Fruit fly (Drosophila melanogaster) whole organism, embryonic: ENCODE measurements around the gene CG43679.

ENCODE experiments used
- Adf1 ChIP-seq: fragments of 200-800 bp; sonication (Bioruptor generic); IDR thresholded peaks from 2 replicates; pipeline ENCODE4 v1.3.6; 2022; ENCODE audit warnings: missing biosample characterization, missing genetic modification characterization
- B-H1 ChIP-seq: fragments of 200-800 bp; sonication (Bioruptor generic); IDR thresholded peaks from 3 replicates; pipeline ENCODE4 v1.3.6; 2022; ENCODE audit warnings: missing biosample characterization, missing genetic modification characterization
- Blimp-1 ChIP-seq: fragments of 200-800 bp; sonication (Bioruptor generic); optimal IDR thresholded peaks from 3 replicates; lab custom pipeline; 2018; ENCODE audit warnings: missing biosample characterization, missing genetic modification characterization, mild to moderate bottlenecking, moderate library complexity, missing genetic modification reagents
- BtbVII ChIP-seq: fragments of 200-800 bp; sonication (Bioruptor generic); optimal IDR thresholded peaks from 3 replicates; lab custom pipeline; 2017; ENCODE audit warnings: missing biosample characterization, mild to moderate bottlenecking, missing genetic modification characterization
- CG10462 ChIP-seq: fragments of 200-800 bp; sonication (Bioruptor generic); optimal IDR thresholded peaks from 2 replicates; lab custom pipeline; 2016; ENCODE audit warnings: missing biosample characterization, missing genetic modification characterization
- CG11723 ChIP-seq: fragments of 200-800 bp; sonication (Bioruptor generic); optimal IDR thresholded peaks from 2 replicates; lab custom pipeline; 2017; ENCODE audit warnings: missing biosample characterization, mild to moderate bottlenecking, missing genetic modification characterization
- CG12659 ChIP-seq: fragments of 200-800 bp; sonication (Bioruptor generic); optimal IDR thresholded peaks from 3 replicates; lab custom pipeline; 2017; ENCODE audit warnings: mild to moderate bottlenecking, missing biosample characterization, missing genetic modification reagents, missing genetic modification characterization
- CG15479 ChIP-seq: fragments of 200-800 bp; sonication (Bioruptor generic); optimal IDR thresholded peaks from 3 replicates; lab custom pipeline; 2019; ENCODE audit warnings: missing biosample characterization, mild to moderate bottlenecking, missing genetic modification characterization, moderate library complexity
- CG17912 ChIP-seq: fragments of 200-800 bp; sonication (Bioruptor generic); optimal IDR thresholded peaks from 2 replicates; lab custom pipeline; 2018; ENCODE audit warnings: missing biosample characterization, mild to moderate bottlenecking, missing genetic modification characterization
- CG1792 ChIP-seq: fragments of 200-800 bp; sonication (Bioruptor generic); optimal IDR thresholded peaks from 2 replicates; lab custom pipeline; 2016; ENCODE audit warnings: missing biosample characterization, missing genetic modification characterization
- CG18262 ChIP-seq: fragments of 200-800 bp; optimal IDR thresholded peaks from 3 replicates; lab custom pipeline; 2019; ENCODE audit warnings: missing biosample characterization, mild to moderate bottlenecking, missing genetic modification characterization, moderate library complexity
- CG18476 ChIP-seq: fragments of 200-800 bp; sonication (Bioruptor generic); optimal IDR thresholded peaks from 2 replicates; lab custom pipeline; 2016; ENCODE audit warnings: missing biosample characterization, mild to moderate bottlenecking, missing genetic modification characterization
- CG18599 ChIP-seq: fragments of 200-800 bp; sonication (Bioruptor generic); optimal IDR thresholded peaks from 3 replicates; lab custom pipeline; 2017; ENCODE audit warnings: missing biosample characterization, missing genetic modification characterization, mild to moderate bottlenecking, moderate library complexity, missing genetic modification reagents
- CG18619 ChIP-seq: fragments of 200-800 bp; sonication (Bioruptor generic); optimal IDR thresholded peaks from 3 replicates; lab custom pipeline; 2017; ENCODE audit warnings: missing biosample characterization, mild to moderate bottlenecking, missing genetic modification characterization
- CG4360 ChIP-seq: fragments of 200-800 bp; sonication (Bioruptor generic); IDR thresholded peaks from 2 replicates; pipeline ENCODE4 v1.3.6; 2022; ENCODE audit warnings: missing biosample characterization, missing genetic modification characterization
- CG6175 ChIP-seq: fragments of 200-800 bp; sonication (Bioruptor generic); IDR thresholded peaks from 3 replicates; pipeline ENCODE4 v1.3.6; 2022; ENCODE audit warnings: missing biosample characterization, missing genetic modification characterization
- CG6765 ChIP-seq: fragments of 200-800 bp; sonication (Bioruptor generic); optimal IDR thresholded peaks from 3 replicates; lab custom pipeline; 2017; ENCODE audit warnings: missing biosample characterization, mild to moderate bottlenecking, missing genetic modification characterization
- CG7963 ChIP-seq: fragments of 200-800 bp; sonication (Bioruptor generic); IDR thresholded peaks from 3 replicates; pipeline ENCODE4 v1.3.6; 2022; ENCODE audit warnings: missing biosample characterization, missing genetic modification characterization; ENCODE audit not compliant: partially characterized antibody
- CG8765 ChIP-seq: fragments of 200-800 bp; sonication (Bioruptor generic); IDR thresholded peaks from 2 replicates; pipeline ENCODE4 v1.3.6; 2022; ENCODE audit warnings: missing biosample characterization, missing genetic modification characterization
- CG9727 ChIP-seq: fragments of 200-800 bp; sonication (Bioruptor generic); optimal IDR thresholded peaks from 3 replicates; lab custom pipeline; 2017; ENCODE audit warnings: missing biosample characterization, mild to moderate bottlenecking, missing genetic modification characterization
- D ChIP-seq, 2 experiments: fragments of 200-800 bp in 1 of 2; fragments of >200 bp in 1 of 2; sonication (Bioruptor generic) in 1 of 2; optimal IDR thresholded peaks; 2 replicates in 1 of 2; 3 replicates in 1 of 2; lab custom pipeline; 2017; ENCODE audit warnings: mild to moderate bottlenecking in 1 of 2, missing biosample characterization in 1 of 2, missing genetic modification characterization in 1 of 2, missing genetic modification reagents in 1 of 2
- Deaf1 ChIP-seq: fragments of 200-800 bp; optimal IDR thresholded peaks from 3 replicates; lab custom pipeline; 2019; ENCODE audit warnings: missing biosample characterization, mild to moderate bottlenecking, missing genetic modification characterization, moderate library complexity
- Dll ChIP-seq: fragments of 200-800 bp; sonication (Bioruptor generic); IDR thresholded peaks from 4 replicates; pipeline ENCODE4 v1.3.6; 2022; ENCODE audit warnings: missing biosample characterization, missing genetic modification characterization; ENCODE audit not compliant: partially characterized antibody
- Hey ChIP-seq: fragments of 200-800 bp; sonication (Bioruptor generic); optimal IDR thresholded peaks from 3 replicates; lab custom pipeline; 2018; ENCODE audit warnings: missing biosample characterization, mild to moderate bottlenecking, missing genetic modification characterization
- HmgZ ChIP-seq: fragments of 200-800 bp; sonication (Bioruptor generic); optimal IDR thresholded peaks from 2 replicates; lab custom pipeline; 2018; ENCODE audit warnings: missing biosample characterization, mild to moderate bottlenecking, missing genetic modification characterization
- ato ChIP-seq: fragments of 200-800 bp; sonication (Bioruptor generic); IDR thresholded peaks from 2 replicates; pipeline ENCODE4 v1.3.6; 2022; ENCODE audit warnings: missing biosample characterization, missing genetic modification characterization; ENCODE audit not compliant: partially characterized antibody
- bigmax ChIP-seq: fragments of 200-800 bp; sonication (Bioruptor generic); optimal IDR thresholded peaks from 2 replicates; lab custom pipeline; 2018; ENCODE audit warnings: missing biosample characterization, mild to moderate bottlenecking, missing genetic modification characterization
- cg ChIP-seq: fragments of 200-800 bp; sonication (Bioruptor generic); optimal IDR thresholded peaks from 3 replicates; lab custom pipeline; 2019; ENCODE audit warnings: missing biosample characterization, mild to moderate bottlenecking, missing genetic modification characterization, moderate library complexity
- chinmo ChIP-seq: fragments of 200-800 bp; sonication (Bioruptor generic); IDR thresholded peaks from 4 replicates; pipeline ENCODE4 v1.3.6; 2022; ENCODE audit warnings: missing biosample characterization, missing genetic modification characterization; ENCODE audit not compliant: partially characterized antibody
- crc ChIP-seq: fragments of 200-800 bp; sonication (Bioruptor generic); optimal IDR thresholded peaks from 2 replicates; lab custom pipeline; 2016; ENCODE audit warnings: missing biosample characterization, missing genetic modification characterization
- danr ChIP-seq: fragments of 200-800 bp; sonication (Bioruptor generic); IDR thresholded peaks from 2 replicates; pipeline ENCODE4 v1.3.6; 2022; ENCODE audit warnings: missing biosample characterization, missing genetic modification characterization
- fd102C ChIP-seq: fragments of 200-800 bp; sonication (Bioruptor generic); optimal IDR thresholded peaks from 2 replicates; lab custom pipeline; 2018; ENCODE audit warnings: missing biosample characterization, mild to moderate bottlenecking, missing genetic modification characterization, moderate library complexity
- grn ChIP-seq: fragments of 200-800 bp; sonication (Bioruptor generic); optimal IDR thresholded peaks from 3 replicates; lab custom pipeline; 2017; ENCODE audit warnings: missing biosample characterization, missing genetic modification characterization
- jumu ChIP-seq: fragments of 200-800 bp; sonication (Bioruptor generic); optimal IDR thresholded peaks from 3 replicates; lab custom pipeline; 2016; ENCODE audit warnings: missing biosample characterization, missing genetic modification characterization
- klu ChIP-seq: fragments of 200-800 bp; sonication (Bioruptor generic); IDR thresholded peaks from 2 replicates; pipeline ENCODE4 v1.3.6; 2022; ENCODE audit warnings: missing biosample characterization, missing genetic modification characterization
- luna ChIP-seq: fragments of 200-800 bp; sonication (Bioruptor generic); optimal IDR thresholded peaks from 2 replicates; lab custom pipeline; 2016; ENCODE audit warnings: missing biosample characterization, missing genetic modification characterization
- oc ChIP-seq: fragments of 200-800 bp; sonication (Bioruptor generic); optimal IDR thresholded peaks from 2 replicates; lab custom pipeline; 2018; ENCODE audit warnings: missing biosample characterization, mild to moderate bottlenecking, missing genetic modification characterization, moderate library complexity
- ranshi ChIP-seq: fragments of 200-800 bp; sonication (Bioruptor generic); IDR thresholded peaks from 2 replicates; pipeline ENCODE4 v1.3.6; 2022; ENCODE audit warnings: missing biosample characterization, missing genetic modification characterization
- row ChIP-seq: fragments of 200-800 bp; sonication (Bioruptor generic); IDR thresholded peaks from 3 replicates; pipeline ENCODE4 v1.3.6; 2022; ENCODE audit warnings: missing biosample characterization, missing genetic modification characterization
- sens ChIP-seq: fragments of 200-800 bp; sonication (Bioruptor generic); peaks from one replicate; lab custom pipeline; 2016; ENCODE audit warnings: missing biosample characterization, missing genetic modification characterization
- sqz ChIP-seq: fragments of 200-800 bp; sonication (Bioruptor generic); optimal IDR thresholded peaks from 3 replicates; lab custom pipeline; 2018; ENCODE audit warnings: missing biosample characterization, mild to moderate bottlenecking, missing genetic modification characterization
- tap ChIP-seq: fragments of 200-800 bp; optimal IDR thresholded peaks from 3 replicates; lab custom pipeline; 2019; ENCODE audit warnings: missing biosample characterization, mild to moderate bottlenecking, missing genetic modification characterization, moderate library complexity
- twi ChIP-seq: fragments of 200-800 bp; optimal IDR thresholded peaks from 2 replicates; lab custom pipeline; 2019; ENCODE audit warnings: missing biosample characterization, mild to moderate bottlenecking, missing genetic modification characterization, moderate library complexity
- zen ChIP-seq: fragments of 200-800 bp; sonication (Bioruptor generic); optimal IDR thresholded peaks from 3 replicates; lab custom pipeline; 2018; ENCODE audit warnings: missing biosample characterization, mild to moderate bottlenecking, missing genetic modification characterization, moderate library complexity

Gene CG43679

dm6 chr3L:15051325-15051724, at the start of gene CG43679:
TSS of gene CG43679 (minus strand) at chr3L:15051425.
- TF ChIP-seq luna (GFP tag; lab: Kevin White, UChicago) (no peak), CG6765 (no peak), CG11723 (GFP tag; lab: Kevin White, UChicago) (no peak), HmgZ (tag; lab: Kevin White, UChicago) (no peak), crc (GFP tag; lab: Kevin White, UChicago) (no peak)

DNA sequence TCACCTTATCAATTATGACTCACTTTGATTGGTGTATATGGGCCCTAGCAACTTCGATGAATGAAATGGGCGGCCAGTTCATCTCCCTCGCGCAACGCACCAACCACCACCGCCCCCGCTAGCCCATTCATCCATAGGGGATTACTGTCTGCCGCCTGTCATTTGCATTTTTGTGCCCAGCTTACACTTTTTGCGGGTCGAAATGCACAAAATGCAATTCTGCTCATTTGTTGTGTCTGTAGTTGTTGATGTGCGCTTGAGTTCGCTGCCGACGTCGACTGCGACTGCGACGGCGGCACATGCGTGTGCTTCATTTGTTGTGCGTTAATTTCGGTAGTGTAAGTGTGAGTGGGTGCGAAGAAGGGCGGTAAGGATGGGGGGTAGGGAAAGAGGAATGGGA, 49.8 kb upstream of the CG43679 start:
- no peak for TF ChIP-seq CG9727 (GFP tag; lab: Kevin White, UChicago)
- peak; percentile 52; the same call in 1 of the 2 replicates for TF ChIP-seq Adf1 (GFP tag; lab: Robert Waterston, UW)
- peak; percentile 0 for TF ChIP-seq cg
- no peak for TF ChIP-seq grn (GFP tag; lab: Kevin White, UChicago)
- peak; percentile 56 for TF ChIP-seq sens (GFP tag; lab: Kevin White, UChicago)
- no peak for TF ChIP-seq CG1792 (GFP tag; lab: Kevin White, UChicago)
- TF ChIP-seq D (optimal IDR thresholded peaks at IDR 0.05; lab: Kevin White, UChicago) = peak; percentile 15
- TF ChIP-seq D (GFP tag; optimal IDR thresholded peaks at IDR 0.05; lab: Kevin White, UChicago) = no peak
- no peak for TF ChIP-seq row (GFP tag; lab: Robert Waterston, UW)
- no peak for TF ChIP-seq CG17912 (GFP tag; lab: Kevin White, UChicago)
- no peak for TF ChIP-seq CG7963 (GFP tag; lab: Robert Waterston, UW)
- no peak for TF ChIP-seq CG18262 (tag; lab: Kevin White, UChicago)
- no peak for TF ChIP-seq HmgZ (tag; lab: Kevin White, UChicago)
- TF ChIP-seq CG12659 = no peak
- no peak for TF ChIP-seq CG8765 (GFP tag; lab: Robert Waterston, UW)
- peak; percentile 12 for TF ChIP-seq oc (tag; lab: Kevin White, UChicago)
- TF ChIP-seq CG18599 (GFP tag; lab: Kevin White, UChicago) = no peak
- TF ChIP-seq Deaf1 (tag; lab: Kevin White, UChicago) = no peak
- TF ChIP-seq CG6175 = no peak
- TF ChIP-seq fd102C (GFP tag; lab: Kevin White, UChicago) = no peak
- no peak for TF ChIP-seq CG18619 (GFP tag; lab: Kevin White, UChicago)
- no peak for TF ChIP-seq klu
- no peak for TF ChIP-seq sqz
- no peak for TF ChIP-seq bigmax (GFP tag; lab: Kevin White, UChicago)
- TF ChIP-seq ato = no peak
- TF ChIP-seq BtbVII (GFP tag; lab: Kevin White, UChicago) = no peak

dm6 chr3L:15099541-15099940, 48.3 kb upstream of the CG43679 start:
- TF ChIP-seq klu (no peak), CG15479 (peak; percentile 28), cg (peak; percentile 1), CG10462 (GFP tag; lab: Kevin White, UChicago) (no peak), CG8765 (GFP tag; lab: Robert Waterston, UW) (peak; percentile 24; the same call in 1 of the 2 replicates), Hey (tag; lab: Kevin White, UChicago) (peak; percentile 4), twi (tag; lab: Kevin White, UChicago) (peak; percentile 4)
- TF ChIP-seq, all 482 proteins: peak for 5

- TF ChIP-seq danr (no peak; the same call in 1 of the 2 replicates), Blimp-1 (GFP tag; lab: Kevin White, UChicago) (peak; percentile 93), B-H1 (peak; percentile 71; the same call in 1 of the 3 replicates), ranshi (GFP tag; lab: Robert Waterston, UW) (peak; percentile 89; the same call in 1 of the 2 replicates), Dll (peak; percentile 47; the same call in 3 of the 4 replicates), CG4360 (GFP tag; lab: Robert Waterston, UW) (peak; percentile 83), chinmo (GFP tag; lab: Robert Waterston, UW) (0 out of 4 replicates have a peak, but pooled peaks have one; percentile 20), jumu (GFP tag; lab: Kevin White, UChicago) (peak; percentile 3), tap (tag; lab: Kevin White, UChicago) (peak; percentile 94), zen (tag; lab: Kevin White, UChicago) (peak; percentile 89), CG18476 (GFP tag; lab: Kevin White, UChicago) (peak; percentile 76)
Observed at dm6 chr3L:15098659-15099512, 47.7 kb upstream of the CG43679 start.
